Worm (Caenorhabditis elegans): Measurements from ENCODE around the gene mca-3.

DNA sequence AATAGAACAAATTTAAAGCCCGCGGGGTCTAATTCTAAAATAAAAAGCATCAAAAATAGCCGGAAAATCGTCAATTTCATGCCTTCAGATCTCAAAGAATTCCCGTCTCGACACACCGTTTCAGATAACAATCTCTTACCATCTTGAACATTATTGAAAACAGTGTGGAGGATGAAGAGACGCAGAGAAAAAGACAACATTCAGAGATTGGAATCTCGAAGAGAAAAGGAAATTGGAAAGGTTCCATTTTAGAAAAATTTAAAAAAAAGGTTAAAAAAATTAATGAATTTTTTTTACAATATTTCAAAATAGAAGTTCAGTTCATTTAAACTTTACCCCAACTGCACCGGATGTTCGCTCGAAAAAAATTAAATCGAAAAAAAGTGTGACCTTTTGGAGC lies 35.9 kb downstream of the mca-3 start:
- TF ChIP-seq let-607 (tag; optimal IDR thresholded peaks at IDR 0.05) (no peak), tlf-1 (GFP tag; optimal IDR thresholded peaks at IDR 0.05) (no peak), zim-3 (tag; optimal IDR thresholded peaks at IDR 0.05) (no peak), nhr-27 (tag; optimal IDR thresholded peaks at IDR 0.05) (no peak), lin-26 (GFP tag; IDR thresholded peaks at IDR 0.05) (no peak), T26A5.8 (tag; optimal IDR thresholded peaks at IDR 0.05) (no peak), B0261.1 (tag; optimal IDR thresholded peaks at IDR 0.05) (no peak), snpc-3.4 (tag; optimal IDR thresholded peaks at IDR 0.05) (no peak), die-1 (tag; optimal IDR thresholded peaks at IDR 0.05) (no peak), B0019.2 (GFP tag; conservative IDR thresholded peaks at IDR 0.05) (no peak)
